Worm (Caenorhabditis elegans): ENCODE data around the gene pqn-41.

DNA sequence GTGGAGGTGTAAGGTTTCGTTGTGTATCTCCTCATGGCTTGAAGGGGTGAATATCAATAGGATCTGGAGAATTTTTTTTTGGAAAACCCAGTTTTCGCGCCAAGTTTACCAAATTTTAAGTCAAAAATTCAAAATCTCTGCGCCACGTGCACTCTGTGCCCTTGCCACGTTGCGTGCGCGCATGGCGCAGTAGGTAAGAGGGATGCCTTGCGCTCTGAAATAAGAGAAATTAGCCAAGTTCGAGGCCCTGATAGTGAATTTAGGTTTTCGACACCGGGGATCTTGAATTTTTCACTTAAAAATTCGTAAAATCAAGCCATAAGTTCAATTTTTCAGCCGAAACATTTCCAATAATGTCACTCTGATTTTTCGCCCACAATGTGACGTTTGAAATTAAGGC is 75.7 kb downstream of the pqn-41 start:
- TF ChIP-seq nhr-11 (tag; optimal IDR thresholded peaks at IDR 0.05) (no peak), elt-3 (tag; optimal IDR thresholded peaks at IDR 0.05) (no peak), mab-5 (tag; optimal IDR thresholded peaks at IDR 0.05) (no peak), ztf-4 (tag; optimal IDR thresholded peaks at IDR 0.05) (no peak), lin-11 (tag; optimal IDR thresholded peaks at IDR 0.05) (no peak), unc-39 (tag; optimal IDR thresholded peaks at IDR 0.05) (no peak), nhr-25 (tag; optimal IDR thresholded peaks at IDR 0.05) (no peak), nhr-77 (tag; optimal IDR thresholded peaks at IDR 0.05) (no peak), aly-2 (tag; optimal IDR thresholded peaks at IDR 0.05) (no peak), nhr-237 (tag; optimal IDR thresholded peaks at IDR 0.05) (no peak), ztf-11 (tag; optimal IDR thresholded peaks at IDR 0.05) (no peak), elt-1 (tag; optimal IDR thresholded peaks at IDR 0.05) (no peak)

Measured in whole organism, L2 larva.